Worm (Caenorhabditis elegans) whole organism, early embryonic: ENCODE measurements around the gene mrpl-46.

Experiments
- F13C5.2 ChIP-seq: sonication (generic microtip); optimal IDR thresholded peaks from 2 replicates; lab custom pipeline; 2017; ENCODE audit warnings: mild to moderate bottlenecking, missing genetic modification characterization, inconsistent platforms, missing compliant biosample characterization
- aly-1 ChIP-seq: sonication (generic microtip); optimal IDR thresholded peaks from 2 replicates; lab custom pipeline; 2016; ENCODE audit warnings: missing genetic modification characterization, missing compliant biosample characterization
- ama-1 ChIP-seq: fragments of 150-350 bp; optimal IDR thresholded peaks from 2 replicates; lab custom pipeline; 2014
- flt-1 ChIP-seq: fragments of 200-800 bp; sonication (Bioruptor generic); IDR thresholded peaks from 2 replicates; pipeline ENCODE4 v1.3.6; 2022; ENCODE audit warnings: missing genetic modification characterization, missing compliant biosample characterization
- hmbx-1 ChIP-seq: sonication (generic microtip); optimal IDR thresholded peaks from 2 replicates; lab custom pipeline; 2016; ENCODE audit warnings: mild to moderate bottlenecking, missing genetic modification characterization, missing compliant biosample characterization
- hmg-4 ChIP-seq: fragments of 200-800 bp; sonication (Bioruptor generic); optimal IDR thresholded peaks from 2 replicates; lab custom pipeline; 2018; ENCODE audit warnings: mild to moderate bottlenecking, missing genetic modification characterization, missing compliant biosample characterization
- hnd-1 ChIP-seq: sonication (generic microtip); optimal IDR thresholded peaks from 2 replicates; lab custom pipeline; 2016; ENCODE audit warnings: missing genetic modification characterization, missing compliant biosample characterization
- scrt-1 ChIP-seq: fragments of 200-800 bp; sonication (Bioruptor generic); IDR thresholded peaks from 2 replicates; pipeline ENCODE4 v1.3.6; 2022; ENCODE audit warnings: missing genetic modification characterization, missing compliant biosample characterization
- sea-1 ChIP-seq: fragments of 200-800 bp; sonication (Bioruptor generic); conservative IDR thresholded peaks from 2 replicates; pipeline ENCODE4 v1.3.6; 2022; ENCODE audit warnings: missing genetic modification characterization, missing compliant biosample characterization
- tbx-37 ChIP-seq: fragments of 200-800 bp; sonication (Bioruptor generic); conservative IDR thresholded peaks from 2 replicates; pipeline ENCODE4 v1.3.6; 2022; ENCODE audit warnings: missing genetic modification reagents, missing genetic modification characterization, missing compliant biosample characterization
- tra-4 ChIP-seq: sonication (generic microtip); optimal IDR thresholded peaks from 2 replicates; lab custom pipeline; 2017; ENCODE audit warnings: missing genetic modification characterization, missing compliant biosample characterization

ce11 chrIV:829691-830090 lies 29.1 kb downstream of the mrpl-46 start:
- TF ChIP-seq flt-1, result no peak
- no peak for TF ChIP-seq aly-1 (tag; lab: Kevin White, UChicago)
- no peak for TF ChIP-seq sea-1
- no peak for TF ChIP-seq ama-1 (lab: Kevin White, UChicago)
- no peak for TF ChIP-seq tbx-37 (GFP tag; lab: Robert Waterston, UW)
- no peak for TF ChIP-seq F13C5.2 (tag; lab: Kevin White, UChicago)
- TF ChIP-seq tra-4, result no peak
- TF ChIP-seq hmbx-1 (tag; lab: Kevin White, UChicago), result no peak
- TF ChIP-seq hnd-1 (tag; lab: Kevin White, UChicago), result no peak
- TF ChIP-seq scrt-1, result no peak
- TF ChIP-seq hmg-4 (GFP tag; lab: Kevin White, UChicago), result no peak
